Worm (Caenorhabditis elegans): ENCODE data around the gene R09D1.14.

The R09D1.14 gene

DNA sequence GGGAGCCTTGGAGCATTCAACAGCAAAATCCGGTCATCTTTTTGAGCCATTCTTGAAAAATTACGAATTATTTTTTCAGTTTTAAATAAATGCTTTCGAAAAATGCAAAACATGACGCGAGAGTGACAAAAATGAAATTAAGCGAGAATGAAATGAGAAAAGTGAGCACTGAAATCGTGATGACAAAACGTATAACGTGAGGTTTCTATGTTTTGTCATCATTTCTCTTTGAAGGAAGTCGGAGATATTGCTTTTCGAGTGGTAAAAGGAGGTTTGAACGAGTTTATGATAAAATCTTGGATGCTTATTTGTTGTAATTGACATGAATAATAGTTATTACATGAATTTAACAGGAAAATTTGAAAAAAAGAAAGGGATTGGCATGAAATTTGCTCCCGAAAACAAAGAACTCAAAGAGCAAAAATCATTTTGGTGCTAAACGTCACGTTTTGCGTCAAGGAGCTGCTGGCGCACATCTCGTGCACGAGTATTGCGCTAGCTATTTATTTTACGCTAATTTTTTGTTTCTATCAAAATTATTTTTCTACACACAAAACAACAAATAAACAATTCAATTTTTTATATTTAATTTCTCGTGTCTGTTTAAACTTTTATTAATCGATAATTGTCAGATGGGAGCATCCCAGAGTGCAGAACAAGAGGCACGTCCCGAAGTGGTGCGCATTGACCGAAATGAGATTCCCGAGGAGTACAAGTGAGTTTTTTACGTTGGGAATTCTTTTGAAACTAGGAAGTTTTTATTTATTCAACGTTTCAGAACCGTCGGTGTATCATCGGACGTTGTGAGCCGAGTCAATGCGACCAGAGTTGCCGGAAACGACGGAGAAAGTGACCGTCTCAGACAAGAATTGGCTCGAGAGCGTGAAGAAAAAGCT, 42.7 kb downstream of the R09D1.14 start, which contains the start of the genes gss-1 and chch-3:
Gene gss-1 (minus strand): TSS at position 51 of the 896 bp plus-strand sequence.
Gene chch-3 (plus strand): TSS at position 633 of the 896 bp plus-strand sequence.
- TF ChIP-seq ceh-45 (GFP tag; IDR thresholded peaks at IDR 0.05) (no peak), ceh-19 (GFP tag; optimal IDR thresholded peaks at IDR 0.05) (no peak), tbx-7 (tag; optimal IDR thresholded peaks at IDR 0.05) (no peak), pax-1 (tag; optimal IDR thresholded peaks at IDR 0.05) (no peak), che-1 (tag; optimal IDR thresholded peaks at IDR 0.05) (no peak), tbx-2 (tag; optimal IDR thresholded peaks at IDR 0.05) (peak; percentile 3), ceh-14 (tag; optimal IDR thresholded peaks at IDR 0.05) (peak; percentile 33), ceh-34 (tag; optimal IDR thresholded peaks at IDR 0.05) (no peak), nfya-1 (tag; optimal IDR thresholded peaks at IDR 0.05) (peak; percentile 45), dve-1 (tag; optimal IDR thresholded peaks at IDR 0.05) (no peak), ztf-16 (tag; optimal IDR thresholded peaks at IDR 0.05) (no peak), syd-9 (tag; optimal IDR thresholded peaks at IDR 0.05) (no peak), nhr-11 (tag; optimal IDR thresholded peaks at IDR 0.05) (no peak), hlh-8 (tag; optimal IDR thresholded peaks at IDR 0.05) (no peak), pat-9 (tag; optimal IDR thresholded peaks at IDR 0.05) (no peak), gmeb-2 (tag; optimal IDR thresholded peaks at IDR 0.05) (no peak), ceh-2 (tag; optimal IDR thresholded peaks at IDR 0.05) (peak; percentile 16), hlh-6 (tag; optimal IDR thresholded peaks at IDR 0.05) (no peak), lim-6 (tag; optimal IDR thresholded peaks at IDR 0.05) (no peak), F13H6.1 (tag; optimal IDR thresholded peaks at IDR 0.05) (no peak), elt-2 (tag; optimal IDR thresholded peaks at IDR 0.05) (peak; percentile 25), unc-42 (tag; optimal IDR thresholded peaks at IDR 0.05) (peak; percentile 36), dmd-4 (tag; optimal IDR thresholded peaks at IDR 0.05; ENCODE audit: borderline replicate concordance) (no peak), K02D7.2 (tag; optimal IDR thresholded peaks at IDR 0.05) (no peak), ceh-31 (tag; optimal IDR thresholded peaks at IDR 0.05) (peak; percentile 12), sox-4 (tag; optimal IDR thresholded peaks at IDR 0.05) (no peak), unc-3 (GFP tag; conservative IDR thresholded peaks at IDR 0.05) (0 out of 2 replicates have a peak, but pooled peaks have one; percentile 14), unc-3 (tag; optimal IDR thresholded peaks at IDR 0.05) (no peak), fax-1 (tag; optimal IDR thresholded peaks at IDR 0.05) (no peak), madf-2 (tag; optimal IDR thresholded peaks at IDR 0.05) (no peak), sox-2 (GFP tag; IDR thresholded peaks at IDR 0.05) (no peak), ceh-30 (tag; optimal IDR thresholded peaks at IDR 0.05) (no peak), pqm-1 (tag; optimal IDR thresholded peaks at IDR 0.05) (no peak), pha-4 (tag; optimal IDR thresholded peaks at IDR 0.05) (no peak), Y22D7AL.16 (tag; optimal IDR thresholded peaks at IDR 0.05) (no peak), ets-4 (tag; optimal IDR thresholded peaks at IDR 0.05) (no peak)

DNA sequence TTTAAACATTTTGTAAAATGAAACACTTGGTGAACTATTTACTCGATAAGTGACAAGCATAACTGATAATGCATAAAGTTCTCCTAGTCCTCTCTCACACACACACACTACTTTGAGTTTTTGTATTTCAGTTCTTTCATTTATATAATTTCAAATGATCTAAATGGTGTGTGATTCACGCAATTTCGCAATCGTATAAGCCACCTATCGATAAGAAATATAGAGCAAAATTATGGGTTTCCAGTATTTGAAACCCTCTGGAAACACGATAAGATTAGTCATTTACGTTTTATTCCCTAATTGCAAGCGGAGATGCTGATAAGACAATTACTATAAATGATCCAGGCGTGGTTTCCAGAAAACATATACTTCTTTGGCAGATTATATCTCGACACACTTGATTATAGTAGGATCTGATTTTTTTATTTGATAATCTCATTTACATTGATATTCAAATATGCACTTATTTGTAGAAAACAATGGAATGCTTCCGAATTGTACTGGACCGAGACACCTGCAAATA, 47.2 kb downstream of the R09D1.14 start, which contains the start of gene arrd-3:
Gene arrd-3 (plus strand): TSS at position 473 of the 523 bp plus-strand sequence.
- TF ChIP-seq ceh-19 (GFP tag; optimal IDR thresholded peaks at IDR 0.05) (no peak), ceh-2 (tag; optimal IDR thresholded peaks at IDR 0.05) (no peak), ttx-3 (tag; optimal IDR thresholded peaks at IDR 0.05) (no peak), hlh-6 (tag; optimal IDR thresholded peaks at IDR 0.05) (no peak), elt-2 (tag; optimal IDR thresholded peaks at IDR 0.05) (no peak)

- TF ChIP-seq pag-3 (tag; optimal IDR thresholded peaks at IDR 0.05; ENCODE audit: borderline replicate concordance) (no peak), pha-4 (tag; optimal IDR thresholded peaks at IDR 0.05) (no peak), nfya-1 (tag; optimal IDR thresholded peaks at IDR 0.05) (no peak), Y22D7AL.16 (tag; optimal IDR thresholded peaks at IDR 0.05) (no peak), unc-3 (GFP tag; conservative IDR thresholded peaks at IDR 0.05) (no peak), unc-3 (tag; optimal IDR thresholded peaks at IDR 0.05) (no peak), fkh-10 (GFP tag; optimal IDR thresholded peaks at IDR 0.05) (no peak), ceh-9 (tag; optimal IDR thresholded peaks at IDR 0.05) (no peak), ceh-24 (tag; optimal IDR thresholded peaks at IDR 0.05) (no peak), dve-1 (tag; optimal IDR thresholded peaks at IDR 0.05) (no peak), zip-5 (tag; optimal IDR thresholded peaks at IDR 0.05) (no peak), ceh-18 (tag; optimal IDR thresholded peaks at IDR 0.05) (no peak), F13H6.1 (tag; optimal IDR thresholded peaks at IDR 0.05) (no peak), che-1 (tag; optimal IDR thresholded peaks at IDR 0.05) (no peak), fax-1 (tag; optimal IDR thresholded peaks at IDR 0.05) (no peak), pax-1 (tag; optimal IDR thresholded peaks at IDR 0.05) (no peak), pat-9 (tag; optimal IDR thresholded peaks at IDR 0.05) (no peak)
Observed at ce11 chrII:9411497-9411896, 47.9 kb downstream of the R09D1.14 start, which contains the start of gene M176.9. Gene M176.9, minus strand, starts transcription at chrII:9411597.
